Worm (Caenorhabditis elegans): ENCODE measurements around the gene gspd-1.

DNA sequence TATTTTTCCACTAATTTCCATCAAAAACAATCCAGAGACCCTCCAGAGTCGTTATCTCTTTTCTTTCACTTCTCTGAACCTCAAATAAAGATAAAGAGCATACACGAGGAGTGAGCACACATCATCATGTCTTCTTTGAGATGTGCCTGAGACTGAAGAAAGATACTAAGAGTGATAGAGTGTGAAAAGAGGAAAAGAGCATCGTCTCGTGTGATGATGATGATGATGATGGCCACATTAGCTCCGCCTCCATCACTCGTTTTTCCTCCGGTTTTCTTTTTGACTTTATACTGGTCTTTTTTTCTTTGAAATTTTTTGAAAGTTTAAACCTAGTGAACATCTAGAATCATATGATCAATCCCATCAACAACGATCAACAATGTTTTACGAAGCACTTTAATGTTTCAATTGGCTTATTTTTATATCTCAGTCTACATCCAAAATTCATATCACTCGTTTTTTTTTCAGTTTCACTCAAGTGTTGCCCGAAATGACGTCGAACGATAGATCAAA lies 36.8 kb downstream of the gspd-1 start, which contains the start of gene T01G1.2:
- TF ChIP-seq mab-5 (tag; optimal IDR thresholded peaks at IDR 0.05) (no peak), lin-13 (GFP tag; optimal IDR thresholded peaks at IDR 0.05) (no peak), blmp-1 (tag; optimal IDR thresholded peaks at IDR 0.05; ENCODE audit: insufficient read depth) (no peak), zag-1 (tag; optimal IDR thresholded peaks at IDR 0.05) (no peak), elt-3 (tag; optimal IDR thresholded peaks at IDR 0.05) (no peak), unc-62 (GFP tag; optimal IDR thresholded peaks at IDR 0.05) (no peak), unc-39 (tag; optimal IDR thresholded peaks at IDR 0.05) (no peak), mdl-1 (tag; optimal IDR thresholded peaks at IDR 0.05) (peak; percentile 37 to 39), nhr-23 (tag; optimal IDR thresholded peaks at IDR 0.05) (no peak), fos-1 (tag; optimal IDR thresholded peaks at IDR 0.05) (no peak), aly-2 (tag; optimal IDR thresholded peaks at IDR 0.05) (no peak), mbf-1 (tag; optimal IDR thresholded peaks at IDR 0.05) (no peak)

Measured in whole organism, L2 larva.